Worm (Caenorhabditis elegans): ENCODE results near the gene R12B2.8.

The R12B2.8 gene

DNA sequence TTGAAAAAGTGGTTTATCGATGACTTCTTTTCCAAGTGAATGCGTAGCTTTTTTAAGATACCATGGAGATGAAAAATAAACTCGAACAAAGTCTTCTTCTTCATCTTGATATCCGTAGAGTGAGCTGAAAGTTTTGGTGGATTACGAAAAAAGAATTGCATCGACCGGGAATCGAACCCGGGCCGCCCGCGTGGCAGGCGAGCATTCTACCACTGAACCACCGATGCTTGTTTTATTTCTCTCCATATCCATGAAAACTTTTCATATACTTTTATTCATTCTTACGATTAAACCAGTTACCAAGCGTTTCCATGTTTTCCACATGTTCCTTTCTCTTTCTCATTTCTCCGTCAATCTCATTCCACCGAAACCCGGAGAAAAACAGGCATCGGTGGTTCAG, 41.6 kb upstream of the R12B2.8 start (continued):
- TF ChIP-seq F57A8.1 (GFP tag; optimal IDR thresholded peaks at IDR 0.05) (no peak), tbp1 (GFP tag; optimal IDR thresholded peaks at IDR 0.05) (peak; percentile 85), him-1 (tag; optimal IDR thresholded peaks at IDR 0.05) (peak; percentile 13), lin-40 (tag; optimal IDR thresholded peaks at IDR 0.05) (no peak), sptf-2 (GFP tag; optimal IDR thresholded peaks at IDR 0.05) (no peak), ekl-4 (GFP tag; IDR thresholded peaks at IDR 0.05) (no peak), fkh-3 (tag; optimal IDR thresholded peaks at IDR 0.05) (no peak), let-607 (tag; optimal IDR thresholded peaks at IDR 0.05) (no peak), F22D6.2 (tag; optimal IDR thresholded peaks at IDR 0.05) (no peak), K11D2.4 (GFP tag; IDR thresholded peaks at IDR 0.05) (no peak), ztf-18 (tag; optimal IDR thresholded peaks at IDR 0.05) (peak; percentile 28), hmg-1.2 (GFP tag; IDR thresholded peaks at IDR 0.05) (peak; percentile 28; the same call in 1 of the 2 replicates), ceh-100 (GFP tag; IDR thresholded peaks at IDR 0.05) (no peak), B0336.3 (GFP tag; IDR thresholded peaks at IDR 0.05) (no peak), nhr-90 (tag; optimal IDR thresholded peaks at IDR 0.05) (peak; percentile 18), attf-3 (GFP tag; conservative IDR thresholded peaks at IDR 0.05) (0 out of 2 replicates have a peak, but pooled peaks have one; percentile 60), B0261.1 (tag; optimal IDR thresholded peaks at IDR 0.05) (peak; percentile 62)

DNA sequence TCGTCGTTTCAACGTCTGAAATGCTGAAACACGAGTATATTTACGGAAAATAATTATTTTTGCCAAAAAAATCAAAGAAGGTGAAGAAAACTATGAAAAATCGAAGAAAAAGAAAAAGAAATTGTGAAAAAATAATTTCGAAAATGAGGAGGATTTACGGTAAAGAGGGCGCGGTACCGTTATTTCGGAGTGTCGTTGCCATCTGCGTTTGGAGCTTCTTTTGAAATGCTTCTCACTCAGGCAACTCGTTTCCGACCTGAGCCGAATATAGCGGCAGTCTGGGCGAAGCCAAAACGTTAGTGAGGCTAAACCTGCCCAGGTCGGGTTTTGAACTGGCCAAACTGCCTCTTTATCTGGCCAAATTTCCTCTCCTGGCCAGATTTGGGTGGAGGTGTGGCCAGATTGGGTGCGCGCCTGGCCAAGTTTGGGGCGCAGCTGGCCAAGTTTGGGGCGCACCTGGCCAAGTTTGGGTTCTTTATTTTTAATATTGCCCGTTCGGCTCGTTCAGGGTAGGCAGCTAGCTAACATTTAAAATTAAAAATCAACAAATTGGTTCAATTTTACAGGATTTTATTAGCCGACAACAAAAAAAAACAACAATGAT, 39.8 kb upstream of the R12B2.8 start:
- TF ChIP-seq Y79H2A.3 (GFP tag; conservative IDR thresholded peaks at IDR 0.05) (0 out of 2 replicates have a peak, but pooled peaks have one; percentile 14), bed-1 (GFP tag; IDR thresholded peaks at IDR 0.05) (0 out of 2 replicates have a peak, but pooled peaks have one; percentile 52), zfh-2 (GFP tag; conservative IDR thresholded peaks at IDR 0.05) (peak; percentile 53; the same call in 1 of the 2 replicates), dox-1 (GFP tag; IDR thresholded peaks at IDR 0.05) (peak; percentile 32; the same call in 1 of the 2 replicates), attf-3 (GFP tag; conservative IDR thresholded peaks at IDR 0.05) (peak; percentile 81), madf-3 (GFP tag; IDR thresholded peaks at IDR 0.05) (0 out of 2 replicates have a peak, but pooled peaks have one; percentile 27)

- TF ChIP-seq hmg-1.2 (GFP tag; IDR thresholded peaks at IDR 0.05) (0 out of 2 replicates have a peak, but pooled peaks have one; percentile 26), cebp-1 (GFP tag; IDR thresholded peaks at IDR 0.05) (peak; percentile 100), cebp-1 (tag; optimal IDR thresholded peaks at IDR 0.05) (peak; percentile 100), snpc-4 (GFP tag; optimal IDR thresholded peaks at IDR 0.05) (no peak), snpc-4 (tag; optimal IDR thresholded peaks at IDR 0.05) (peak in 2 of 4 experiments; percentile 7 to 41), hmg-20 (GFP tag; IDR thresholded peaks at IDR 0.05) (no peak), tbp1 (GFP tag; optimal IDR thresholded peaks at IDR 0.05) (peak; percentile 42), F39B2.1 (GFP tag; IDR thresholded peaks at IDR 0.05) (no peak), zfh-2 (GFP tag; conservative IDR thresholded peaks at IDR 0.05) (peak; percentile 85), aptf-2 (GFP tag; conservative IDR thresholded peaks at IDR 0.05) (no peak), gei-17 (GFP tag; optimal IDR thresholded peaks at IDR 0.05) (peak; percentile 34), let-526 (GFP tag; IDR thresholded peaks at IDR 0.05) (peak; percentile 84), madf-6 (GFP tag; IDR thresholded peaks at IDR 0.05) (peak; percentile 30; the same call in 1 of the 2 replicates), nfyb-1 (GFP tag; IDR thresholded peaks at IDR 0.05) (peak; percentile 73), nhr-80 (tag; optimal IDR thresholded peaks at IDR 0.05) (peak; percentile 43), lag-1 (GFP tag; IDR thresholded peaks at IDR 0.05) (no peak), ztf-18 (tag; optimal IDR thresholded peaks at IDR 0.05) (peak; percentile 93), lir-1 (GFP tag; conservative IDR thresholded peaks at IDR 0.05) (no peak), attf-5 (GFP tag; optimal IDR thresholded peaks at IDR 0.05) (peak; percentile 90), nhr-90 (tag; optimal IDR thresholded peaks at IDR 0.05) (no peak), lin-40 (tag; optimal IDR thresholded peaks at IDR 0.05) (peak; percentile 72), F23B12.7 (tag; optimal IDR thresholded peaks at IDR 0.05; ENCODE audit: insufficient read depth) (peak; percentile 21), B0035.1 (tag; optimal IDR thresholded peaks at IDR 0.05) (no peak), Y67H2A.10 (GFP tag; conservative IDR thresholded peaks at IDR 0.05) (no peak), hlh-12 (tag; optimal IDR thresholded peaks at IDR 0.05) (no peak), pha-4 (tag; optimal IDR thresholded peaks at IDR 0.05) (no peak), K12H6.12 (tag; optimal IDR thresholded peaks at IDR 0.05) (peak; percentile 48)
These were observed 38.3 kb upstream of the R12B2.8 start, which contains the start of gene Y37B11A.3 for ce11 chrIII:5785273-5785929. Gene Y37B11A.3 (minus strand): TSS chrIII:5785323.

Data from whole organism, young adult.